Worm (Caenorhabditis elegans): ENCODE data around the gene Y17D7B.3.

DNA sequence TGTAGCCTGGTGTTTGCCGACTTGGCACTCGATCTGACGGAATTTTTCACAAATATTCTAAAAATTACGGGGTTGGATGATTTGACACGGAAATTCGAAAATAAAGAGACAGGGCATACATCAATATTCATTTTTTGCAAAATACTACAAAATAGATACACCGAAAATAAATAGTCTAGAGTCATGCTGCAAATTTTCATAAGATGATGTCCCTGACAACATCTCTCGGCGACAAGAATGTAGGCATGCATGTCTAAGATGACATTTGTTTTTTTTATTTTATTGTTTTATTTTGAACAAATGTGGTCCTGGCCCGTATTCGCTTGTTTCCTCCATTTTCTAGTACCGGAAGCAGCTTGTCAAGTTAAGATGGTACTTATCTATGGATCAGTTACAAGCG lies 15.2 kb downstream of the Y17D7B.3 start, which contains the start of gene clec-256:
- no peak for TF ChIP-seq nhr-12 (tag; optimal IDR thresholded peaks at IDR 0.05)
- TF ChIP-seq gmeb-1 (tag; optimal IDR thresholded peaks at IDR 0.05) = no peak
- TF ChIP-seq alr-1 (tag; optimal IDR thresholded peaks at IDR 0.05) = no peak
- no peak for TF ChIP-seq mdl-1 (tag; optimal IDR thresholded peaks at IDR 0.05)
- no peak for TF ChIP-seq nhr-6 (tag; optimal IDR thresholded peaks at IDR 0.05)

Measured in whole organism, L2 larva.